Worm (Caenorhabditis elegans) whole organism, mixed stage, embryonic: Measurements from ENCODE around the gene R13A1.5.

Experiments
- M03D4.4 ChIP-seq: sonication (generic microtip); optimal IDR thresholded peaks from 2 replicates; lab custom pipeline; 2017; ENCODE audit warnings: mild to moderate bottlenecking, missing genetic modification characterization, missing compliant biosample characterization
- bed-3 ChIP-seq: fragments of 200-800 bp; sonication (Bioruptor generic); optimal IDR thresholded peaks from 3 replicates; lab custom pipeline; 2018; ENCODE audit warnings: mild to moderate bottlenecking, missing genetic modification characterization, moderate library complexity, missing compliant biosample characterization
- blmp-1 ChIP-seq: fragments of 150-350 bp; optimal IDR thresholded peaks from 2 replicates; lab custom pipeline; 2014; ENCODE audit warnings: missing biosample characterization, missing genetic modification characterization
- ceh-39 ChIP-seq: fragments of 150-350 bp; optimal IDR thresholded peaks from 2 replicates; lab custom pipeline; 2014; ENCODE audit warnings: missing biosample characterization, missing genetic modification characterization
- ceh-43 ChIP-seq: fragments of 200-800 bp; sonication (Bioruptor generic); optimal IDR thresholded peaks from 2 replicates; lab custom pipeline; 2018; ENCODE audit warnings: mild to moderate bottlenecking, missing genetic modification characterization, moderate library complexity, missing compliant biosample characterization
- ceh-83 ChIP-seq: fragments of 200-800 bp; sonication (Bioruptor generic); optimal IDR thresholded peaks from 2 replicates; lab custom pipeline; 2018; ENCODE audit warnings: mild to moderate bottlenecking, missing genetic modification characterization, missing compliant biosample characterization
- ces-1 ChIP-seq: fragments of 150-350 bp; optimal IDR thresholded peaks from 2 replicates; lab custom pipeline; 2014; ENCODE audit warnings: missing biosample characterization, missing genetic modification reagents, missing genetic modification characterization
- cnd-1 ChIP-seq: fragments of 200-800 bp; sonication (Bioruptor generic); optimal IDR thresholded peaks from 2 replicates; lab custom pipeline; 2018; ENCODE audit warnings: mild to moderate bottlenecking, missing genetic modification characterization, missing compliant biosample characterization
- elt-1 ChIP-seq: sonication (generic microtip); optimal IDR thresholded peaks from 2 replicates; lab custom pipeline; 2017; ENCODE audit warnings: missing genetic modification characterization, mild to moderate bottlenecking, missing compliant biosample characterization, antibody characterized with exemption, moderate library complexity, borderline replicate concordance; ENCODE audit not compliant: insufficient read depth
- elt-3 ChIP-seq: fragments of 150-350 bp; optimal IDR thresholded peaks from 2 replicates; lab custom pipeline; 2014; ENCODE audit warnings: missing biosample characterization, missing genetic modification characterization
- flh-1 ChIP-seq: fragments of 200-800 bp; sonication (Bioruptor generic); optimal IDR thresholded peaks from 2 replicates; lab custom pipeline; 2018; ENCODE audit warnings: mild to moderate bottlenecking, missing genetic modification characterization, moderate library complexity, missing compliant biosample characterization
- ham-2 ChIP-seq: fragments of 200-800 bp; sonication (Bioruptor generic); optimal IDR thresholded peaks from 2 replicates; lab custom pipeline; 2018; ENCODE audit warnings: mild to moderate bottlenecking, missing genetic modification characterization, missing compliant biosample characterization
- hlh-1 ChIP-seq: fragments of 150-350 bp; optimal IDR thresholded peaks from 2 replicates; lab custom pipeline; 2014; ENCODE audit warnings: missing biosample characterization, missing genetic modification reagents, missing genetic modification characterization
- lin-13 ChIP-seq: fragments of 150-350 bp; optimal IDR thresholded peaks from 2 replicates; lab custom pipeline; 2014; ENCODE audit warnings: missing biosample characterization, missing genetic modification characterization
- lin-32 ChIP-seq: fragments of 200-800 bp; sonication (Bioruptor generic); optimal IDR thresholded peaks from 2 replicates; lab custom pipeline; 2018; ENCODE audit warnings: mild to moderate bottlenecking, missing genetic modification characterization, missing compliant biosample characterization
- lsy-2 ChIP-seq: fragments of 150-350 bp; optimal IDR thresholded peaks from 2 replicates; lab custom pipeline; 2014; ENCODE audit warnings: missing biosample characterization, missing genetic modification characterization
- mab-5 ChIP-seq: fragments of 150-350 bp; optimal IDR thresholded peaks from 2 replicates; lab custom pipeline; 2014; ENCODE audit warnings: missing biosample characterization, missing genetic modification characterization
- mep-1 ChIP-seq: fragments of 150-350 bp; optimal IDR thresholded peaks from 2 replicates; lab custom pipeline; 2017; ENCODE audit warnings: missing biosample characterization, missing genetic modification reagents, missing genetic modification characterization, inconsistent platforms
- mls-2 ChIP-seq: sonication (generic microtip); optimal IDR thresholded peaks from 2 replicates; lab custom pipeline; 2016; ENCODE audit warnings: mild to moderate bottlenecking, missing genetic modification characterization, moderate library complexity, missing compliant biosample characterization
- nhr-12 ChIP-seq: fragments of 150-350 bp; optimal IDR thresholded peaks from 2 replicates; lab custom pipeline; 2014; ENCODE audit warnings: missing biosample characterization, missing genetic modification characterization
- nhr-2 ChIP-seq: fragments of 150-350 bp; optimal IDR thresholded peaks from 2 replicates; lab custom pipeline; 2014; ENCODE audit warnings: missing biosample characterization, missing genetic modification characterization
- nhr-237 ChIP-seq: fragments of 150-350 bp; optimal IDR thresholded peaks from 2 replicates; lab custom pipeline; 2014; ENCODE audit warnings: missing biosample characterization, missing genetic modification characterization
- nhr-28 ChIP-seq: fragments of 150-350 bp; optimal IDR thresholded peaks from 2 replicates; lab custom pipeline; 2014; ENCODE audit warnings: missing biosample characterization, missing genetic modification characterization
- nhr-76 ChIP-seq: sonication (generic microtip); optimal IDR thresholded peaks from 2 replicates; lab custom pipeline; 2017; ENCODE audit warnings: missing biosample characterization, missing genetic modification characterization
- pha-4 ChIP-seq: fragments of 150-350 bp; optimal IDR thresholded peaks from 2 replicates; lab custom pipeline; 2018; ENCODE audit warnings: missing biosample characterization, missing genetic modification reagents, missing genetic modification characterization
- sem-2 ChIP-seq: fragments of 200-800 bp; sonication (Bioruptor generic); optimal IDR thresholded peaks from 2 replicates; lab custom pipeline; 2018; ENCODE audit warnings: mild to moderate bottlenecking, missing genetic modification characterization, missing compliant biosample characterization
- snpc-4 ChIP-seq: fragments of 150-350 bp; optimal IDR thresholded peaks from 2 replicates; lab custom pipeline; 2014; ENCODE audit warnings: missing biosample characterization, missing genetic modification characterization
- sptf-1 ChIP-seq: sonication (generic microtip); optimal IDR thresholded peaks from 2 replicates; lab custom pipeline; 2017; ENCODE audit warnings: mild to moderate bottlenecking, missing genetic modification characterization, moderate library complexity, missing compliant biosample characterization
- tbx-8 ChIP-seq: fragments of 200-800 bp; sonication (Bioruptor generic); optimal IDR thresholded peaks from 2 replicates; lab custom pipeline; 2018; ENCODE audit warnings: mild to moderate bottlenecking, missing genetic modification characterization, moderate library complexity, missing compliant biosample characterization
- unc-120 ChIP-seq: sonication (generic microtip); optimal IDR thresholded peaks from 2 replicates; lab custom pipeline; 2017; ENCODE audit warnings: missing genetic modification characterization, missing compliant biosample characterization; ENCODE audit not compliant: poor library complexity, severe bottlenecking
- unc-39 ChIP-seq: fragments of 150-350 bp; optimal IDR thresholded peaks from 2 replicates; lab custom pipeline; 2014; ENCODE audit warnings: missing biosample characterization, missing genetic modification characterization
- unc-62 ChIP-seq: fragments of 150-350 bp; optimal IDR thresholded peaks from 2 replicates; lab custom pipeline; 2014; ENCODE audit warnings: missing biosample characterization, missing genetic modification reagents, missing genetic modification characterization
- zip-8 ChIP-seq: fragments of 150-350 bp; optimal IDR thresholded peaks from 2 replicates; lab custom pipeline; 2014; ENCODE audit warnings: missing biosample characterization, missing genetic modification characterization
- ztf-11 ChIP-seq: fragments of 150-350 bp; optimal IDR thresholded peaks from 2 replicates; lab custom pipeline; 2014; ENCODE audit warnings: missing biosample characterization, missing genetic modification characterization

Gene R13A1.5

ce11 chrIV:7234623-7235022, 43.0 kb upstream of the R13A1.5 start:
- TF ChIP-seq bed-3 (GFP tag; lab: Kevin White, UChicago) (no peak), elt-1 (tag; lab: Kevin White, UChicago) (peak; percentile 39)

- TF ChIP-seq nhr-2 (tag; lab: Kevin White, UChicago), result no peak
- peak; percentile 41 for TF ChIP-seq unc-62 (GFP tag; lab: Kevin White, UChicago)
- TF ChIP-seq lin-32 (GFP tag; lab: Kevin White, UChicago), result no peak
- peak; percentile 27 for TF ChIP-seq blmp-1 (tag; lab: Kevin White, UChicago)
- TF ChIP-seq nhr-12 (tag; lab: Kevin White, UChicago), result no peak
- TF ChIP-seq, all 35 proteins: peak for 2
These were observed 41.9 kb upstream of the R13A1.5 start for ce11 chrIV:7233566-7234014.

ce11 chrIV:7230935-7231334, 39.3 kb upstream of the R13A1.5 start, which contains the start of gene D2024.4:
Gene D2024.4 (plus strand): TSS chrIV:7231235.
- TF ChIP-seq bed-3 (GFP tag; lab: Kevin White, UChicago) (no peak), cnd-1 (tag; lab: Kevin White, UChicago) (no peak), nhr-237 (no peak)

DNA sequence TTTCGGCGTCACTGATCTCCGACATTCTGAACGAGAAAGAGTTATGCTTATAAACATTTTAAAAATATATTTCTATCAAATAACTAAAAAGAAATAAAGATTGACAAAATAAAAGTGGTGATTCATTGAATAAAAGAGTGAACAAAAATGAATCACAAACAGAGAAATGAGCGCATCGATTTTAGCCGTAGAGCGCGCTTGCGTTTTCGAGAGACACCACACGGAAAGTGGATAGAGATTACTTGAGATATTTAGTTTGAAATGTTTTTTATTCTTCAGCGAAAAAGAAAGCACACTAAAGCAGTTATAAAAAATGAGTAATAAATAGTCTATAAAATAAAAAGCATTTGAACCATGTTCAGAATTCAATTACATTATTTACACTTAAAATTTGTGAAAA, 38.6 kb upstream of the R13A1.5 start, which contains the start of gene cap-1:
cap-1 (minus strand) TSS at position 26 of the 400 bp plus-strand sequence.
- no peak for TF ChIP-seq lin-32 (GFP tag; lab: Kevin White, UChicago)
- TF ChIP-seq pha-4 (tag; lab: Kevin White, UChicago), result peak; percentile 36
- no peak for TF ChIP-seq nhr-12 (tag; lab: Kevin White, UChicago)
- no peak for TF ChIP-seq nhr-2 (tag; lab: Kevin White, UChicago)
- peak; percentile 70 for TF ChIP-seq ces-1 (GFP tag; lab: Kevin White, UChicago)
- no peak for TF ChIP-seq ztf-11 (tag; lab: Kevin White, UChicago)
- TF ChIP-seq ham-2, result no peak
- TF ChIP-seq ceh-83 (GFP tag; lab: Kevin White, UChicago), result no peak
- no peak for TF ChIP-seq nhr-28 (tag; lab: Kevin White, UChicago)
- no peak for TF ChIP-seq tbx-8 (GFP tag; lab: Kevin White, UChicago)
- TF ChIP-seq snpc-4 (tag; lab: Kevin White, UChicago), result no peak
- peak; percentile 13 for TF ChIP-seq sptf-1
- no peak for TF ChIP-seq elt-3 (tag; lab: Kevin White, UChicago)
- no peak for TF ChIP-seq cnd-1 (tag; lab: Kevin White, UChicago)
- peak; percentile 54 for TF ChIP-seq lin-13 (tag; lab: Kevin White, UChicago)
- TF ChIP-seq lsy-2, result peak; percentile 60
- TF ChIP-seq M03D4.4 (tag; lab: Kevin White, UChicago), result no peak
- TF ChIP-seq elt-1 (tag; lab: Kevin White, UChicago), result no peak
- TF ChIP-seq bed-3 (GFP tag; lab: Kevin White, UChicago), result no peak
- TF ChIP-seq ceh-39 (tag; lab: Kevin White, UChicago), result peak; percentile 65
- peak; percentile 47 for TF ChIP-seq hlh-1 (tag; lab: Kevin White, UChicago)
- no peak for TF ChIP-seq unc-120 (tag; lab: Kevin White, UChicago)
- TF ChIP-seq mls-2 (tag; lab: Kevin White, UChicago), result peak; percentile 11
- TF ChIP-seq nhr-237, result peak; percentile 38
- no peak for TF ChIP-seq zip-8 (tag; lab: Kevin White, UChicago)
- no peak for TF ChIP-seq sem-2 (GFP tag; lab: Kevin White, UChicago)
- no peak for TF ChIP-seq unc-39
- peak; percentile 78 for TF ChIP-seq mep-1 (tag; lab: Kevin White, UChicago)

DNA sequence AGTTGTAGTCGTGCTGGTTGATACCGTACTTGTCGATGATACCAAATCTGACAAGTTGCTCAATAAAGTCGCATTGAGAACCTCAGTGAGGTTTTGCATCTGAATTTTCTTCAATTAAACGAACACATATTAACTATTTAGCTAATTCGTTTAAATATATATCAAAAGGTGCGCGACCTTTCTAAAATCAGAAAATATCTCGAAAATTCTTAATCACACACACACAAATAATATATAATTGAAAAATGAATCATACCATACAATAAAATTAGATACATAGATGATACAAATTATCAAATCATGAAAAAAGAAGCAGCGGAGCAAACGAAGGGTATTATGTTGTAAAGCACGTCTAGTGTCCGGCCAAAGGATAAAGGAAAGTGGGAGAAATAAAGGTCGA, 36.6 kb upstream of the R13A1.5 start, which contains the start of gene D2024.5:
D2024.5 (minus strand) TSS at position 101 of the 400 bp plus-strand sequence.
- TF ChIP-seq lin-13 (tag; lab: Kevin White, UChicago) (no peak), nhr-12 (tag; lab: Kevin White, UChicago) (no peak), mab-5 (tag; lab: Kevin White, UChicago) (no peak), ces-1 (GFP tag; lab: Kevin White, UChicago) (no peak), flh-1 (no peak), ceh-43 (GFP tag; lab: Kevin White, UChicago) (no peak), mep-1 (tag; lab: Kevin White, UChicago) (no peak), mls-2 (tag; lab: Kevin White, UChicago) (no peak), nhr-76 (tag; lab: Kevin White, UChicago) (no peak), blmp-1 (tag; lab: Kevin White, UChicago) (no peak), unc-39 (no peak), sem-2 (GFP tag; lab: Kevin White, UChicago) (no peak)
